Worm (Caenorhabditis elegans) whole organism, L4 larva: ENCODE results near the gene cest-35.1.

ENCODE experiments used
- lin-13 ChIP-seq: fragments of 150-350 bp; optimal IDR thresholded peaks from 2 replicates; lab custom pipeline; 2014; ENCODE audit warnings: missing biosample characterization, missing genetic modification reagents, missing genetic modification characterization
- lsy-2 ChIP-seq, 2 experiments: fragments of 150-350 bp in 1 of 2; sonication (generic microtip) in 1 of 2; optimal IDR thresholded peaks; 2 replicates each; lab custom pipeline; 2014 to 2017; ENCODE audit warnings: missing biosample characterization in 2 of 2, missing genetic modification characterization in 2 of 2
- nhr-237 ChIP-seq: sonication (generic microtip); optimal IDR thresholded peaks from 2 replicates; lab custom pipeline; 2017; ENCODE audit warnings: missing biosample characterization, missing genetic modification characterization
- pha-4 ChIP-seq, 2 experiments: fragments of 150-350 bp in 1 of 2; fragments of 200-800 bp in 1 of 2; sonication (Bioruptor generic) in 1 of 2; IDR thresholded peaks in 1 of 2; optimal IDR thresholded peaks in 1 of 2; 2 replicates each; pipeline versions ENCODE4 v1.3.6 to Lab custom; 2014 to 2022; ENCODE audit warnings: missing genetic modification characterization in 2 of 2, missing genetic modification reagents in 2 of 2, missing biosample characterization in 1 of 2, missing compliant biosample characterization in 1 of 2
- ztf-7 ChIP-seq: fragments of 150-350 bp; optimal IDR thresholded peaks from 2 replicates; lab custom pipeline; 2014; ENCODE audit warnings: missing biosample characterization, missing genetic modification characterization

DNA sequence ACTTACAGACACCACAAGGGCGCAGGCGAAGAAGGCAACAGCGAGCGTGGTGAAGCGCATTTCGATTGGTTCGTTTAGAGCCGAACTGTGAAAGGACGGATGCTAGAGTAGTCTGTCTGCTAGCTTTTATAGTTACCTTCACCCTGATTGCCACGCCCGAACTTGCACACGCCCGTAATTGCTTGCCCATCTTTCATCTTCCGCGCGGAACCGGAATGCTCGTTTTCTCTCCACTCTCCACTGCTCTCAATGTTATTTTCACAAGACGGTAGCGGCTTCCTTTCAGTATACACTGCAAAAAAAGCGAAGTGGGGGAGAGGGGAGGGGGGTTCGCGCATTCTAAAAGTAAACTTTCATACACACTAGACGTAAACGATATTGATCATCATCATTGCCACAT lies 48.4 kb downstream of the cest-35.1 start, which contains the start of gene abu-8:
- TF ChIP-seq ztf-7 (tag; lab: Kevin White, UChicago): no peak
- TF ChIP-seq nhr-237 (tag; lab: Kevin White, UChicago): no peak
- no peak for TF ChIP-seq lin-13 (GFP tag; lab: Kevin White, UChicago)
- TF ChIP-seq lsy-2 (tag; optimal IDR thresholded peaks at IDR 0.05; lab: Kevin White, UChicago): no peak
- TF ChIP-seq pha-4 (GFP tag; IDR thresholded peaks at IDR 0.05; lab: Robert Waterston, UW): no peak
- no peak for TF ChIP-seq pha-4 (tag; optimal IDR thresholded peaks at IDR 0.05; lab: Kevin White, UChicago)
